Worm (Caenorhabditis elegans) whole organism, late embryonic: ENCODE measurements around the gene K03B4.2.
A peak's percentile ranks its signal among the peaks of the same experiment; 100 is the strongest.

Source experiments
- C08G9.2 ChIP-seq: sonication (generic microtip); optimal IDR thresholded peaks from 2 replicates; lab custom pipeline; 2016; ENCODE audit warnings: mild to moderate bottlenecking, missing genetic modification characterization, moderate library complexity, missing compliant biosample characterization
- C38D4.7 ChIP-seq: fragments of 200-800 bp; sonication (Bioruptor generic); optimal IDR thresholded peaks from 2 replicates; lab custom pipeline; 2018; ENCODE audit warnings: mild to moderate bottlenecking, missing genetic modification characterization, moderate library complexity, missing compliant biosample characterization
- K02D7.2 ChIP-seq: sonication (generic microtip); optimal IDR thresholded peaks from 2 replicates; lab custom pipeline; 2017; ENCODE audit warnings: mild to moderate bottlenecking, missing genetic modification characterization, missing compliant biosample characterization
- K09A11.1 ChIP-seq: sonication (generic microtip); optimal IDR thresholded peaks from 2 replicates; lab custom pipeline; 2017; ENCODE audit warnings: antibody characterized with exemption, mild to moderate bottlenecking, missing genetic modification characterization, missing compliant biosample characterization; ENCODE audit not compliant: insufficient read depth
- ahr-1 ChIP-seq: sonication (generic microtip); optimal IDR thresholded peaks from 2 replicates; lab custom pipeline; 2016; ENCODE audit warnings: missing genetic modification characterization, missing compliant biosample characterization
- ceh-18 ChIP-seq: sonication (generic microtip); optimal IDR thresholded peaks from 2 replicates; lab custom pipeline; 2016; ENCODE audit warnings: missing genetic modification characterization, missing compliant biosample characterization
- ceh-22 ChIP-seq: sonication (generic microtip); optimal IDR thresholded peaks from 2 replicates; lab custom pipeline; 2017; ENCODE audit warnings: missing biosample characterization, missing genetic modification characterization
- ceh-30 ChIP-seq: fragments of 150-350 bp; optimal IDR thresholded peaks from 2 replicates; lab custom pipeline; 2014; ENCODE audit warnings: missing biosample characterization, missing genetic modification characterization
- ceh-31 ChIP-seq: sonication (generic microtip); optimal IDR thresholded peaks from 2 replicates; lab custom pipeline; 2016; ENCODE audit warnings: missing genetic modification characterization, missing compliant biosample characterization
- ceh-45 ChIP-seq: fragments of 200-800 bp; sonication (Bioruptor generic); IDR thresholded peaks from 2 replicates; pipeline ENCODE4 v1.3.6; 2022; ENCODE audit warnings: missing genetic modification reagents, missing genetic modification characterization, missing compliant biosample characterization
- ceh-48 ChIP-seq: sonication (generic microtip); optimal IDR thresholded peaks from 2 replicates; lab custom pipeline; 2016; ENCODE audit warnings: missing genetic modification characterization, inconsistent platforms, missing compliant biosample characterization
- ceh-6 ChIP-seq: fragments of 200-800 bp; sonication (Bioruptor generic); optimal IDR thresholded peaks from 2 replicates; lab custom pipeline; 2018; ENCODE audit warnings: mild to moderate bottlenecking, missing genetic modification characterization, missing compliant biosample characterization
- dmd-4 ChIP-seq: sonication (generic microtip); optimal IDR thresholded peaks from 2 replicates; lab custom pipeline; 2016; ENCODE audit warnings: borderline replicate concordance, missing genetic modification characterization, missing compliant biosample characterization
- dve-1 ChIP-seq: sonication (generic microtip); optimal IDR thresholded peaks from 2 replicates; lab custom pipeline; 2017; ENCODE audit warnings: antibody characterized with exemption, mild to moderate bottlenecking, missing genetic modification characterization, missing compliant biosample characterization
- elt-2 ChIP-seq: sonication (generic microtip); optimal IDR thresholded peaks from 2 replicates; lab custom pipeline; 2016; ENCODE audit warnings: missing genetic modification reagents, missing genetic modification characterization, missing compliant biosample characterization
- fax-1 ChIP-seq: sonication (generic microtip); optimal IDR thresholded peaks from 2 replicates; lab custom pipeline; 2016; ENCODE audit warnings: missing genotype, missing genetic modification characterization, missing compliant biosample characterization
- fkh-6 ChIP-seq: sonication (generic microtip); optimal IDR thresholded peaks from 2 replicates; lab custom pipeline; 2016; ENCODE audit warnings: missing genetic modification characterization, missing compliant biosample characterization
- gmeb-2 ChIP-seq: sonication (generic microtip); optimal IDR thresholded peaks from 2 replicates; lab custom pipeline; 2016; ENCODE audit warnings: missing genetic modification characterization, inconsistent platforms, missing compliant biosample characterization
- hlh-13 ChIP-seq: fragments of 200-800 bp; sonication (Bioruptor generic); optimal IDR thresholded peaks from 2 replicates; lab custom pipeline; 2018; ENCODE audit warnings: mild to moderate bottlenecking, missing genetic modification characterization, missing compliant biosample characterization
- hlh-6 ChIP-seq: sonication (generic microtip); optimal IDR thresholded peaks from 2 replicates; lab custom pipeline; 2016; ENCODE audit warnings: missing genotype, missing genetic modification characterization, missing compliant biosample characterization
- mec-3 ChIP-seq: sonication (generic microtip); optimal IDR thresholded peaks from 2 replicates; lab custom pipeline; 2016; ENCODE audit warnings: borderline replicate concordance, missing genetic modification characterization, missing compliant biosample characterization
- nfya-1 ChIP-seq: sonication (generic microtip); optimal IDR thresholded peaks from 2 replicates; lab custom pipeline; 2017; ENCODE audit warnings: missing genetic modification characterization, mild to moderate bottlenecking, missing compliant biosample characterization, antibody characterized with exemption, moderate library complexity
- nhr-11 ChIP-seq: fragments of 150-350 bp; optimal IDR thresholded peaks from 2 replicates; lab custom pipeline; 2014; ENCODE audit warnings: missing biosample characterization, missing genetic modification characterization
- nhr-232 ChIP-seq: sonication (generic microtip); optimal IDR thresholded peaks from 2 replicates; lab custom pipeline; 2016; ENCODE audit warnings: missing genetic modification characterization, missing compliant biosample characterization
- pag-3 ChIP-seq: sonication (generic microtip); optimal IDR thresholded peaks from 2 replicates; lab custom pipeline; 2016; ENCODE audit warnings: missing compliant biosample characterization, missing genetic modification characterization, borderline replicate concordance
- pax-1 ChIP-seq: fragments of 150-350 bp; optimal IDR thresholded peaks from 2 replicates; lab custom pipeline; 2014; ENCODE audit warnings: missing biosample characterization, missing genetic modification characterization
- pha-2 ChIP-seq: sonication (generic microtip); optimal IDR thresholded peaks from 2 replicates; lab custom pipeline; 2017; ENCODE audit warnings: mild to moderate bottlenecking, missing genetic modification characterization, missing compliant biosample characterization
- ref-2 ChIP-seq: sonication (generic microtip); optimal IDR thresholded peaks from 2 replicates; lab custom pipeline; 2016; ENCODE audit warnings: missing genetic modification characterization, missing compliant biosample characterization
- rnt-1 ChIP-seq: sonication (generic microtip); optimal IDR thresholded peaks from 2 replicates; lab custom pipeline; 2016; ENCODE audit warnings: missing genetic modification characterization, missing compliant biosample characterization
- sdc-2 ChIP-seq: sonication (generic microtip); optimal IDR thresholded peaks from 2 replicates; lab custom pipeline; 2016; ENCODE audit warnings: missing genotype, missing genetic modification characterization, missing compliant biosample characterization
- sox-2 ChIP-seq: fragments of 200-800 bp; sonication (Bioruptor generic); IDR thresholded peaks from 2 replicates; pipeline ENCODE4 v1.3.6; 2022; ENCODE audit warnings: missing genetic modification reagents, missing genetic modification characterization, missing compliant biosample characterization
- syd-9 ChIP-seq: sonication (generic microtip); optimal IDR thresholded peaks from 2 replicates; lab custom pipeline; 2016; ENCODE audit warnings: mild to moderate bottlenecking, missing genetic modification characterization, moderate library complexity, missing compliant biosample characterization
- tbx-2 ChIP-seq: sonication (generic microtip); optimal IDR thresholded peaks from 2 replicates; lab custom pipeline; 2016; ENCODE audit warnings: missing genetic modification characterization, missing compliant biosample characterization
- tbx-7 ChIP-seq: sonication (generic microtip); optimal IDR thresholded peaks from 2 replicates; lab custom pipeline; 2016; ENCODE audit warnings: missing genotype, missing genetic modification characterization, missing compliant biosample characterization
- ttx-3 ChIP-seq: sonication (generic microtip); optimal IDR thresholded peaks from 2 replicates; lab custom pipeline; 2016; ENCODE audit warnings: missing genetic modification reagents, missing genetic modification characterization, missing compliant biosample characterization
- unc-3 ChIP-seq, 2 experiments: fragments of 200-800 bp in 1 of 2; sonication (Bioruptor generic) in 1 of 2; sonication (generic microtip) in 1 of 2; conservative IDR thresholded peaks in 1 of 2; optimal IDR thresholded peaks in 1 of 2; 2 replicates each; pipeline versions ENCODE4 v1.3.6 to Lab custom; 2016 to 2022; ENCODE audit warnings: missing compliant biosample characterization in 2 of 2, missing genetic modification characterization in 2 of 2, missing genetic modification reagents in 1 of 2

Gene K03B4.2

DNA sequence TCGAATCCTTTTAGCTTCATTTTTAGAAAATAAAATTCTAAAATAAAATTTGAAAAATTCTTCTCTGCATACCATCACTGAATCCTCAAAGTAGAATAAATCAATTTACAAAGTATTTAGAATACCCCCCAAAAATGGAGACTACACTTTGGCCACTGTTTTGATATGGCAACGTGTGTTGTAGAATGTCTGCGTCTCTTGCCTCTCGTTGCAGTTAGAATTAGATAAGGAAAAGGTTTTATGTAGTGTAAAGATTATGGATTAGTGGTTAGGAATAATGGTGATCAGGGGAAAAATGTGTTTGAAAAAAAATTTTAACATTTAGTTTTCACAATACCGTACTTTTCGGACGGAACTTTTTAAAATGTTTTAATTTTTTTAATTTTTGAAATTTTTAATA, 32.2 kb downstream of the K03B4.2 start, which contains the start of gene prx-6:
Gene prx-6, minus strand, starts transcription at position 129 of the 400 bp plus-strand sequence.
- TF ChIP-seq K02D7.2, result no peak
- TF ChIP-seq nhr-232, result no peak
- TF ChIP-seq elt-2 (tag; lab: Kevin White, UChicago), result peak; percentile 66

ce11 chrV:4720884-4721464, 33.2 kb downstream of the K03B4.2 start:
- TF ChIP-seq fax-1 (tag; lab: Kevin White, UChicago) (no peak), ceh-31 (tag; lab: Kevin White, UChicago) (no peak), elt-2 (tag; lab: Kevin White, UChicago) (peak; percentile 58)

DNA sequence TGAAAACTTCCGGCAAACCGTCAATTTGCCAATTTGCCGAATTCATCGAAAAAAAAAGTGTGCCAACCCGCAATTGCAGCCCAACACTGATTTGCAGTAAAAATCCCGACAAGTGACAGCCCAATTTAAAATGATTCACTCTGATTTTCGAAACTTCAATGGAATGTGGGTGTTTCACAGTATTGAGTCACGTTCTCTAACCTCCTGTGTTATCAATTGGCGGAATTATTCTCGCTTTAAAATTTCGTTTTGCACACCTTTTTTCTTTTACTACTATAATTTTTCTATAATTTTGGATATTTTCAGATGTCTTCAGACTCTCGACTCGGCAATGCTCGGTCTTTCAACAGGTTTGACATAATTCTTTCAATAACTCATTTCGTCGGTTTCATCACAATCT, 34.5 kb downstream of the K03B4.2 start, which contains the start of gene F39G3.5:
Gene F39G3.5, plus strand, starts transcription at position 301 of the 400 bp plus-strand sequence.
- TF ChIP-seq tbx-7 (tag; lab: Kevin White, UChicago) (no peak), dmd-4 (tag; lab: Kevin White, UChicago) (no peak), gmeb-2 (tag; lab: Kevin White, UChicago) (no peak), fkh-6 (tag; lab: Kevin White, UChicago) (no peak), pax-1 (tag; lab: Kevin White, UChicago) (no peak), syd-9 (tag; lab: Kevin White, UChicago) (no peak), ttx-3 (tag; lab: Kevin White, UChicago) (no peak), rnt-1 (tag; lab: Kevin White, UChicago) (no peak), tbx-2 (no peak), ahr-1 (tag; lab: Kevin White, UChicago) (no peak), pha-2 (tag; lab: Kevin White, UChicago) (no peak), hlh-6 (tag; lab: Kevin White, UChicago) (no peak), elt-2 (tag; lab: Kevin White, UChicago) (no peak), nhr-11 (tag; lab: Kevin White, UChicago) (no peak), hlh-13 (GFP tag; lab: Kevin White, UChicago) (no peak), ceh-22 (tag; lab: Kevin White, UChicago) (no peak), ceh-18 (tag; lab: Kevin White, UChicago) (no peak), K09A11.1 (tag; lab: Kevin White, UChicago) (no peak), C38D4.7 (no peak), sox-2 (no peak)

DNA sequence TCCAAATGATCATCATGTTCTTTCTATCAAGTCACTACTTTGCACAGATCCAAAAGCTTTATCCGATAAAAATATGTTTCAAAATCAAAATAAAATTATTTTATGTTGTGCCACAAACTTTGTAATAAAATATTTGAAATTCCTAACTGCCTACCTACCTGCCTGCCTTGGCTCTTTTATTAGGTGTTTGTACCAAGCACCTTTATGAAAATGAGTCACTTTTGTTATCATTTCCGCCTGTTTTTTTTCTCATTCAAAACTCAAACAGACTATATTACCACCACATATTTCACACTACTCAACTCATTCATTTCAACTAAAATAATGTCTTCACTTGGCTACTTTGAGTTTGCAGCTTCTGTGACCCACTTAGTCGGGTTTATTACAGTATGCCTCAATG, 36.7 kb downstream of the K03B4.2 start, which contains the start of gene F39G3.4:
Gene F39G3.4, plus strand, starts transcription at position 301 of the 400 bp plus-strand sequence.
- TF ChIP-seq ref-2 (tag; lab: Kevin White, UChicago) (no peak), syd-9 (tag; lab: Kevin White, UChicago) (no peak), unc-3 (GFP tag; conservative IDR thresholded peaks at IDR 0.05; lab: Robert Waterston, UW) (no peak), unc-3 (tag; optimal IDR thresholded peaks at IDR 0.05; lab: Kevin White, UChicago) (no peak), sdc-2 (tag; lab: Kevin White, UChicago) (no peak)
- TF ChIP-seq, all 69 proteins: peak for 0

DNA sequence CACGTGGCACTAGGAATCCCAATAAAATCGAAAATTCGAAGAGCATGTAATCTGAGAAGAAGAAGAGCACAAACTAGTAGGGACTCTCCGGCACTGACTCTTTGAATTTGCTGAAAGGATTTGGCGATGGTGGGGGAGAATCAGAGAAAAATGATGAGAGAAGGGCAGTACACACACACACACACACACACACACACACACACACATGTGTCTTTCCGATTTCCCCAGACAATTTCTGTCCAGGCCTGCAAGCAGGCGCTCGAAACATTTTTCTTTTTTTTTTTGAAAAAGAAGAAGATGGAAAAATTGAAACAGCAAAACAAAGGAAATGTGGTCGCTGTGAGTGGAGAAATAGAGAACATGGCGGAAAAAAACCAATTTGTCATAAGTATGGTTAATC, 42.3 kb downstream of the K03B4.2 start, which contains the start of gene tig-2:
Gene tig-2, minus strand, starts transcription at position 87 of the 400 bp plus-strand sequence.
- TF ChIP-seq nfya-1 (tag; lab: Kevin White, UChicago) (peak; percentile 23), pax-1 (tag; lab: Kevin White, UChicago) (no peak), ceh-18 (tag; lab: Kevin White, UChicago) (peak; percentile 48), dve-1 (no peak), pag-3 (no peak), ceh-45 (GFP tag; lab: Robert Waterston, UW) (no peak), ceh-48 (tag; lab: Kevin White, UChicago) (no peak), tbx-2 (peak; percentile 8), ceh-6 (no peak), tbx-7 (tag; lab: Kevin White, UChicago) (no peak), K02D7.2 (no peak), C08G9.2 (tag; lab: Kevin White, UChicago) (no peak), fkh-6 (tag; lab: Kevin White, UChicago) (no peak), mec-3 (no peak), nhr-232 (no peak), nhr-11 (tag; lab: Kevin White, UChicago) (no peak), sdc-2 (tag; lab: Kevin White, UChicago) (no peak), rnt-1 (tag; lab: Kevin White, UChicago) (no peak), ceh-30 (no peak)
